Worm (Caenorhabditis elegans) whole organism, mixed stage, embryonic: ENCODE measurements around the gene par-4.

Experiments
- bed-3 ChIP-seq: fragments of 200-800 bp; sonication (Bioruptor generic); optimal IDR thresholded peaks from 3 replicates; lab custom pipeline; 2018; ENCODE audit warnings: mild to moderate bottlenecking, missing genetic modification characterization, moderate library complexity, missing compliant biosample characterization
- elt-1 ChIP-seq: sonication (generic microtip); optimal IDR thresholded peaks from 2 replicates; lab custom pipeline; 2017; ENCODE audit warnings: missing genetic modification characterization, mild to moderate bottlenecking, missing compliant biosample characterization, antibody characterized with exemption, moderate library complexity, borderline replicate concordance; ENCODE audit not compliant: insufficient read depth
- lsy-2 ChIP-seq: fragments of 150-350 bp; optimal IDR thresholded peaks from 2 replicates; lab custom pipeline; 2014; ENCODE audit warnings: missing biosample characterization, missing genetic modification characterization
- mep-1 ChIP-seq: fragments of 150-350 bp; optimal IDR thresholded peaks from 2 replicates; lab custom pipeline; 2017; ENCODE audit warnings: missing biosample characterization, missing genetic modification reagents, missing genetic modification characterization, inconsistent platforms
- nhr-12 ChIP-seq: fragments of 150-350 bp; optimal IDR thresholded peaks from 2 replicates; lab custom pipeline; 2014; ENCODE audit warnings: missing biosample characterization, missing genetic modification characterization
- nhr-237 ChIP-seq: fragments of 150-350 bp; optimal IDR thresholded peaks from 2 replicates; lab custom pipeline; 2014; ENCODE audit warnings: missing biosample characterization, missing genetic modification characterization
- nhr-76 ChIP-seq: sonication (generic microtip); optimal IDR thresholded peaks from 2 replicates; lab custom pipeline; 2017; ENCODE audit warnings: missing biosample characterization, missing genetic modification characterization
- pha-4 ChIP-seq: fragments of 150-350 bp; optimal IDR thresholded peaks from 2 replicates; lab custom pipeline; 2018; ENCODE audit warnings: missing biosample characterization, missing genetic modification reagents, missing genetic modification characterization
- unc-39 ChIP-seq: fragments of 150-350 bp; optimal IDR thresholded peaks from 2 replicates; lab custom pipeline; 2014; ENCODE audit warnings: missing biosample characterization, missing genetic modification characterization
- unc-62 ChIP-seq: fragments of 150-350 bp; optimal IDR thresholded peaks from 2 replicates; lab custom pipeline; 2014; ENCODE audit warnings: missing biosample characterization, missing genetic modification reagents, missing genetic modification characterization
- ztf-11 ChIP-seq: fragments of 150-350 bp; optimal IDR thresholded peaks from 2 replicates; lab custom pipeline; 2014; ENCODE audit warnings: missing biosample characterization, missing genetic modification characterization

- TF ChIP-seq elt-1 (no peak), unc-39 (tag; lab: Kevin White, UChicago) (no peak), lsy-2 (tag; lab: Kevin White, UChicago) (no peak), unc-62 (GFP tag; lab: Kevin White, UChicago) (no peak), bed-3 (GFP tag; lab: Kevin White, UChicago) (no peak), nhr-76 (tag; lab: Kevin White, UChicago) (no peak), mep-1 (tag; lab: Kevin White, UChicago) (no peak), ztf-11 (tag; lab: Kevin White, UChicago) (no peak), pha-4 (tag; lab: Kevin White, UChicago) (no peak), nhr-237 (no peak), nhr-12 (tag; lab: Kevin White, UChicago) (no peak)
Observed at ce11 chrV:18123639-18124038, 25.2 kb downstream of the par-4 start, which contains the start of gene fbxa-107.
